Worm (Caenorhabditis elegans) whole organism, young adult: ENCODE measurements around the gene tftc-1.

Experiments
- B0035.1 ChIP-seq: sonication (generic microtip); optimal IDR thresholded peaks from 2 replicates; lab custom pipeline; 2016; ENCODE audit warnings: missing genetic modification characterization, mild to moderate bottlenecking, missing compliant biosample characterization, missing genotype, missing genetic modification reagents
- atf-7 ChIP-seq: sonication (generic microtip); optimal IDR thresholded peaks from 2 replicates; lab custom pipeline; 2017; ENCODE audit warnings: mild to moderate bottlenecking, missing genetic modification characterization, missing compliant biosample characterization
- athp-1 ChIP-seq: sonication (generic microtip); optimal IDR thresholded peaks from 2 replicates; lab custom pipeline; 2017; ENCODE audit warnings: mild to moderate bottlenecking, missing genetic modification characterization, missing compliant biosample characterization
- ceh-27 ChIP-seq: fragments of 200-800 bp; sonication (Bioruptor generic); optimal IDR thresholded peaks from 2 replicates; lab custom pipeline; 2018; ENCODE audit warnings: mild to moderate bottlenecking, missing genetic modification characterization, moderate library complexity, missing compliant biosample characterization
- ets-4 ChIP-seq: fragments of 200-800 bp; sonication (Bioruptor generic); optimal IDR thresholded peaks from 2 replicates; lab custom pipeline; 2018; ENCODE audit warnings: mild to moderate bottlenecking, missing genetic modification characterization, missing compliant biosample characterization
- him-1 ChIP-seq: sonication (generic microtip); optimal IDR thresholded peaks from 2 replicates; lab custom pipeline; 2016; ENCODE audit warnings: missing genotype, missing genetic modification reagents, missing genetic modification characterization, missing compliant biosample characterization
- nfya-1 ChIP-seq: sonication (generic microtip); optimal IDR thresholded peaks from 2 replicates; lab custom pipeline; 2017; ENCODE audit warnings: antibody characterized with exemption, missing compliant biosample characterization, missing genetic modification characterization, borderline replicate concordance; ENCODE audit not compliant: insufficient read depth
- nhr-27 ChIP-seq: fragments of 200-800 bp; sonication (Bioruptor generic); optimal IDR thresholded peaks from 2 replicates; lab custom pipeline; 2018; ENCODE audit warnings: mild to moderate bottlenecking, missing genetic modification characterization, moderate library complexity, missing compliant biosample characterization
- ztf-6 ChIP-seq: fragments of 200-800 bp; sonication (Bioruptor generic); IDR thresholded peaks from 2 replicates; pipeline ENCODE4 v1.3.6; 2022; ENCODE audit warnings: missing genetic modification reagents, missing genetic modification characterization, missing compliant biosample characterization

DNA sequence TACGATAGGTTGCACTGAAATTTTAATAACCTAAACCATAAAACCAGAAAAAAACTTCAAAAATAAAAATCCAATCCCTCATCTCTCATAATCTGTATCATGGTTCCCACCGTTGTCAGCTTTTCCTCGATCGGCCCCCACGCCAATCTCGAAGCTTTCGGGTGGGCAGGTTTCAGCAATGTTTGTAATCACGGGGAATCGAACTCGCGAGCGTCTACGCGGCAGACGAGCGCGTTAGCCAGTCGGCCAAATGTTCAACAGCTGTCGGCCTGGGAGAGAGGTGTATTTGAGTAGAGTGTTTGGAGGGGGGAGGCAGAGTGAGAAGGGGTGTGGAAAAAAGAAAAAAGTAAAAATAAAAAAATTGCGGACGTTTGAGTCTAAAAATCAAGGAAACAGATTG, 59.4 kb downstream of the tftc-1 start:
- peak; percentile 58 for TF ChIP-seq B0035.1 (tag; lab: Kevin White, UChicago)
- peak; percentile 62 for TF ChIP-seq atf-7
- TF ChIP-seq athp-1 (tag; lab: Kevin White, UChicago): peak; percentile 86
- TF ChIP-seq ztf-6 (GFP tag; lab: Robert Waterston, UW): no peak
- no peak for TF ChIP-seq nfya-1
- TF ChIP-seq nhr-27 (tag; lab: Kevin White, UChicago): no peak
- peak; percentile 94 for TF ChIP-seq him-1 (tag; lab: Kevin White, UChicago)
- peak; percentile 84 for TF ChIP-seq ceh-27 (GFP tag; lab: Kevin White, UChicago)
- TF ChIP-seq ets-4: peak; percentile 3
